Worm (Caenorhabditis elegans) whole organism, L3 larva: ENCODE data around the gene Y38E10A.2.

Experiments
- elt-3 ChIP-seq, 3 experiments: fragments of 150-350 bp in 1 of 3; sonication (generic microtip) in 2 of 3; optimal IDR thresholded peaks; 2 replicates in 2 of 3; 4 replicates in 1 of 3; lab custom pipeline; 2014 to 2017; ENCODE audit warnings: missing biosample characterization in 3 of 3, missing genetic modification characterization in 3 of 3
- nhr-237 ChIP-seq: fragments of 150-350 bp; optimal IDR thresholded peaks from 2 replicates; lab custom pipeline; 2014; ENCODE audit warnings: missing biosample characterization, missing genetic modification characterization
- zag-1 ChIP-seq: fragments of 150-350 bp; optimal IDR thresholded peaks from 2 replicates; lab custom pipeline; 2014; ENCODE audit warnings: missing biosample characterization, missing genetic modification characterization

ce11 chrII:12606900-12607299 is 33.5 kb upstream of the Y38E10A.2 start, which contains the start of gene Y38E10A.8:
- TF ChIP-seq zag-1 (tag; lab: Kevin White, UChicago) (no peak), elt-3 (tag; optimal IDR thresholded peaks at IDR 0.05; lab: Kevin White, UChicago) (no peak), nhr-237 (no peak)
